Fruit fly (Drosophila melanogaster) whole organism, larva: ENCODE measurements around the gene ida.

Experiments
- noc ChIP-seq: fragments of 200-800 bp; sonication (Bioruptor generic); optimal IDR thresholded peaks from 3 replicates; lab custom pipeline; 2019; ENCODE audit warnings: missing biosample characterization, mild to moderate bottlenecking, missing genetic modification characterization, moderate library complexity

Gene ida

dm6 chr3L:3892154-3892624, 13.0 kb upstream of the ida start, which contains the start of gene Fie:
Gene Fie (plus strand): TSS chr3L:3892574.
- peak; percentile 16 for TF ChIP-seq noc

DNA sequence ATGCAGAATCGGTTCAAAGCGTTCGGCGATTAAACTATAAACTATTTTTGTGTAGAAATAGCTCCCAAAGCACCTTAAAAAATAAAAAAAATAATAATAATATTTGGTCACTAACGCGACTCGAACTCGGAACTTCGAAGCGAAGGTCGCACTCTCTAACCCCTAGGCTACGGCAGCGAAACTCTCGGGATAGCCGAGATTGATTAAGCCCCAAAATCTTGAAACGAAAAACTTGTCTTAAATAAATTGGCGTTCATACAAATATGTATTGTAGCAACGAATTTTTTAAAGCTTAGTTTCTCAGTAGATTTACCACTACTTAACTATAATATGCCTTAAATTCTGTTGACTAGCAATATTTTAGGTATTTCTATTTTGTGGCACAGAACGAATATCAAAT, 10.7 kb upstream of the ida start:
- TF ChIP-seq noc, result no peak

DNA sequence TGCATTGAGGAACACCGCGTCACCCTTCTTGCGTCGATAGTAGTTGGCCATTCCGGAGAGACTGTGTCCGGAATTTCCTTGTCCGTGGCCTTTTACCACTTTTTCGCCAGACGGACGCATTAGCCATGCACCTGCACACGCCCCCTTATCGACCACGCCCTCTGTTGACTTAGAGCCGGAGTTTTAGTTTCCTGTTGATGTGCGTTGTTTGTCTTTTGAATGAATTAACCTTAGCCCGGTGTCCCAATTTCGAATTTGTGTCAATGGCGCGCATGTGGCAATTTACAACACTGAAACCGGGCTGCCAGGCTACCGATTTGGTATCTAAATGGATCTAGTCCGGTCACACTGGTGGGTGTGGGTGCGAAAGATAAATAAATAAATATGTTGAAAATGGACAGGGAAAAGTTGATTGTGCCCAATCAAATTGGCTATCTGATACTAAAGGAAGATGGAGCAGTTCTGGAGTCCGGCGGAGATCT, 8.6 kb upstream of the ida start, which contains the start of the genes Gr63a and Lamtor4:
Gr63a (minus strand) TSS at position 51 of the 482 bp plus-strand sequence.
Lamtor4 (plus strand) TSS at position 348 of the 482 bp plus-strand sequence.
- TF ChIP-seq noc, result no peak

DNA sequence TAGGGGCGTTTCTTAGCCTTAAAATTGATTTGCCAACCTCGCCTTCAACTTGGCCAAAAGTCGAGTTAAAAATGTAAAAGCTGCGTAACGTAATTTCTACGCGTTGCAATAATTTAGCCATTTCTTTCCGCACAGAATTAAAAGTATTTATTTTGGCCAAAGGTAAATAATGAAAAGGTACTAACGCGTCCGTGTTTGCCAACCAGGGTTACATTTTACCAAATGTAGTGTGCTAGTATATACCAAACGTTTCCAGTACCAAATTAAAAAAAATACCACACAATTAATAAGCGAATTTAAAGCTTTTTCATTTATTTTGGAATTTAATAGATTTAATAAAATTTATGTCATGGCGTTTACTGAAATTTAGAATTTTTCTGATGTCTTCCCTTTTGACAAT, 6.2 kb upstream of the ida start, which contains the start of gene Ccz1:
Ccz1 (minus strand) TSS at position 179 of the 400 bp plus-strand sequence.
- TF ChIP-seq noc, result no peak

- no peak for TF ChIP-seq noc
Measured at dm6 chr3L:3901865-3902490, 3.2 kb upstream of the ida start.

- no peak for TF ChIP-seq noc
Measured at dm6 chr3L:3902491-3903198, 2.5 kb upstream of the ida start, which contains the start of gene Ubi-p63E. Gene Ubi-p63E (minus strand): TSS chr3L:3903184.

DNA sequence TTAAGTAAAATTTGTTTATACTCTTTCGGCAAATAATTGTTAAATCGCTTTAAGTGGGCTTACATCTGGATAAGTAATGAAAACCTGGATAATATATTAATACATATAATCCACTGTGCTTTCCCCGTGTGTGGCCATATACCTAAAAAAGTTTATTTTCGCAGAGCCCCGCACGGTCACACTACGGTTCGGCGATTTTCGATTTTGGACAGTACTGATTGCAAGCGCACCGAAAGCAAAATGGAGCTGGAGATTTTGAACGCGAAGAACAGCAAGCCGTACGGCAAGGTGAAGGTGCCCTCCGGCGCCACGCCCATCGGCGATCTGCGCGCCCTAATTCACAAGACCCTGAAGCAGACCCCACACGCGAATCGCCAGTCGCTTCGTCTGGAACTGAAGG, 1.8 kb upstream of the ida start, which contains the start of gene Sc2:
Sc2 (plus strand) TSS at position 192 of the 400 bp plus-strand sequence.
- TF ChIP-seq noc, result no peak

DNA sequence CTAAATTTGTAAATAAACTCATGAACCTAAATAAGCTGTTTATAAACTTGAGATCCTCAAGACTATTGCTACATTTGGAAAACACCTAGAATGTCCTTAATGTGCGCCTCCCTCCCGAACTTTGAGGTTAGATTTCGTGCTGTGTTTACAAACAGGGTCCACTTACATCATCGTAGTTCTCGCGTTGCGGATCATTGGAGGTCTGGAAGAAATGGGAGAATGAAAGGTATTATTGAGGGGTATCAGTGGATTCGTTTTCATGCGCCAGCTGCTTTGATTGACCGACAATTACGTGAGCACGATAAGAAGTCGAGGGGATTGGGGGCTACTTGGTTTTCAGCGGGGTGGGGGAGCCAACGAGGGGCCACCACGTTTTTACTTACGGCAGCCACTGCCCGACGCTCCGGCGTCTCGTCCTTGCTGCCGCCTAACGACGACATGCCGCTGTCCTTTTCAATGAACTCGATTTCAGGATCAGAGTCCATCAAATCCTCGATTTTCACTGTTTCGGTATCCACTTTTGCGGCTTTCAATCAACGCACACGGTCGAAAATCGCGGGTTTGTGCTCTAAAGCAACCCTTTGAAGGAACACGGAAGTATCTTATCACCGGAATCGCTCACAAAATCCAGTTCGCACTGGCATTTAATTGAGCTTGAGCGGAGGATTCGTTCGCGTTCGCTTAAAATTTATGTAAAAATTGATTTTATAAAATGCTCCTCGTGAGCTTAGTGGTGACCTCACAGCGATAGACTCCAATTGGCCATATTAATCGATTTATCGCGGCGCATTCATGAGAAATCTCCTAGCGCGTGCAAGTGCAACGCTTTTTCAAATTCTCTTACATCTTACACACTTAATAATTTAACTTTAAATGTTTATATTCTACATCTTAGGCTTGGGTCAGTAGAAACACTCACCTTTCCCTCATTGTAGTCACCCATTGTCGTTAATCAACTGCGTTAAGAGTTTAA, 4.0 kb downstream of the ida start:
- no peak for TF ChIP-seq noc

DNA sequence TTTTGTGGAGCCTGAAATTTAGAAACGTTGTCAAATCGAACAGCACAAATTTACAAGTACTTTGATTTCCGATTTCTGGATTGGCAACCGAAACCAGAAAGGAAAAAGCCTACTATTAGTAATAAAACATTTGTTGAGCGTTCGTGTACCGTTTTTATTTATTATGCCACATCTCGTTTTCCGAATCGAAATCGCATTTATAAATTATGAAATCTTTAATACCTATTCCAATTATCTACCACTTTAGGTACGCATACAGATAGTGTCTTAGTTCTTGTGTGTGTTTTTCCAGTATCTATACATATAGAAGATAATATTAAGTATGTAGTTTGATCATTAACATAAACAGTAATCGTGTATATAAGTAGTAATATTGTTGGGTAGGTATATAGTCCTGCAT, 4.7 kb downstream of the ida start, which contains the start of gene mge:
mge (minus strand) TSS at position 101 of the 400 bp plus-strand sequence.
- no peak for TF ChIP-seq noc

DNA sequence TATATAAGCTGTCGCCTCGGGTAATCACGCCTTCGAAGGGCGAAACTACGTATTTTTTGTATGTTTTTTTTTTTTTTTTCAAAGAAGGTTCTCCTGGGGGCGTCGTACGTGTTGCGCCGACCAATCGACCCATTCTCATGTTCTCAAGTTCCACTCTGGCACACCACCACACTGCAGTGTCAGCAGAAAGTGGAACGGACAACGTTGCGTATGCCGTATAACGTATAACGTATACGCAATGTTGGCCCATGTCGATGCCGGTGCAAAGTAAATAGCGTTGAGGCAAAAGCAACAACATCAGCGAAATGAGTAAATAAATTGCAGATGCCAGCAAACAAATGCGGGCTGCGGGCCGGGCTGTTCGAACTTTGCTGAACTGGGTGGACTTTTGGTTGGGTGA, 7.0 kb downstream of the ida start:
- no peak for TF ChIP-seq noc

dm6 chr3L:3923631-3924274, 18.6 kb downstream of the ida start:
- peak; percentile 35 for TF ChIP-seq noc

DNA sequence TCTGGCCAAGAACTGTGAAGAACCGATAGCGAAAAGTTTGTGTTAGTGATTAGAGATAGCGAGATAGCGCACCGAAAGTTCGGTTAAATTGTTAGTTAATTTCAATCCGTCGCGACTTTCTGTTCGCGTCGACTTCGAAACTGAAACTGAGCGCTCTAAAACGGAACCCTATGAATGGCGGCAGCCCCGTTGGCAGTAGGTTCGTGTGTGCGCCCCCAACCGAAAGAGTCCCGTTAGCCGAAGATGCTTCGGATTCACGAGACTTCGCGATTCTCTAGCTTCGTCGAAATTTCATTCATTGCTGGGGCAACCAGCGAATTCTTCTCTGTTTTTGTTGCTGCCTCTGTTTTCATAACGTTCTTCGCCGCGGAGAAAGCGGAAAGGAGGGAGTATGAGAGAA, 20.3 kb downstream of the ida start:
- TF ChIP-seq noc, result peak; percentile 54

DNA sequence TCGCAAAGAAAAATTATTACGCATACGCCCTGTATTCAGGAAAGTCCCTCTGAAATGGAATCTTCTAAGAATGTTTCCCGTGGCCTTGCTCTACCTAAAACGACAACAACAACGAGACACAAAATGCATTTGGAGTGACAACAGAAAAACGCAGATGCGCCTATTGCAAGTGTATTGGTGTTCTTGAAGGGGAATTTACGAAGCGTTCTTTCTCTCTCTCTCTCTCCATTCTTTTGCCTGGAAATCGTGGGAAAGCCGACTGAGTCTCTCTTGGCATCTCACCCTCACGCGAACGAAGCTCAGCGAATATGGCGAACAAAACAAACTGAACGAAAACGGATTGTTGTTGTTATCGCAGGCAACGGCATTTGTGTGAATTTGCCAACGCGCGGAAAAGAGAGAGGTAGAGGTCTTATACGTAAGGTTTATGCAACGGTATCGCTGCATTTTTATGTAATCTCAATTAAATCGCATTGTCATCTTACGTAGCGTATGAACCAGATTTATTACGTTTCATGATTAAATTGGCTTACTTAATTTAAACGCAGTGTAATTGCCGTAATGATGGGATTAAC, 21.1 kb downstream of the ida start:
- no peak for TF ChIP-seq noc

dm6 chr3L:3927462-3927861, 22.3 kb downstream of the ida start:
- no peak for TF ChIP-seq noc

- peak; percentile 98 for TF ChIP-seq noc
Measured at dm6 chr3L:3928205-3928942, 23.2 kb downstream of the ida start.
